Worm (Caenorhabditis elegans) whole organism, midembryonic: ENCODE results near the gene F54D5.5.

Experiments used
- med-1 ChIP-seq: sonication (generic microtip); optimal IDR thresholded peaks from 2 replicates; lab custom pipeline; 2017; ENCODE audit warnings: missing genetic modification characterization, mild to moderate bottlenecking, missing compliant biosample characterization, antibody characterized with exemption, missing genetic modification reagents; ENCODE audit not compliant: insufficient read depth
- tab-1 ChIP-seq: fragments of 200-800 bp; sonication (Bioruptor generic); IDR thresholded peaks from 2 replicates; pipeline ENCODE4 v1.3.6; 2022; ENCODE audit warnings: missing genetic modification characterization, missing compliant biosample characterization
- ztf-29 ChIP-seq: fragments of 200-800 bp; sonication (Bioruptor generic); IDR thresholded peaks from 2 replicates; pipeline ENCODE4 v1.3.6; 2022; ENCODE audit warnings: missing genetic modification reagents, missing genetic modification characterization, missing compliant biosample characterization

- TF ChIP-seq tab-1 (GFP tag; lab: Robert Waterston, UW) (no peak), ztf-29 (no peak), med-1 (no peak)
Measured at ce11 chrII:11526954-11527353, 39.9 kb downstream of the F54D5.5 start, which contains the start of gene age-1.
